Fruit fly (Drosophila melanogaster): Measurements from ENCODE around the gene AMPKalpha.

- no peak for TF ChIP-seq Hr3 (GFP tag; optimal IDR thresholded peaks at IDR 0.05)
- TF ChIP-seq tup (GFP tag; optimal IDR thresholded peaks at IDR 0.05) = no peak
These were observed 33.4 kb upstream of the AMPKalpha start, which contains the start of gene Naa30A for dm6 chrX:1341944-1342392.

All from whole organism, embryonic.